Fruit fly (Drosophila melanogaster) whole organism, embryonic: ENCODE results near the gene fliI.

Source experiments
- Aef1 ChIP-seq: fragments of 200-800 bp; sonication (Bioruptor generic); IDR thresholded peaks from 3 replicates; pipeline ENCODE4 v1.3.6; 2022; ENCODE audit warnings: missing biosample characterization, missing genetic modification characterization
- B-H2 ChIP-seq: fragments of 200-800 bp; sonication (Bioruptor generic); optimal IDR thresholded peaks from 2 replicates; lab custom pipeline; 2018; ENCODE audit warnings: missing biosample characterization, mild to moderate bottlenecking, missing genetic modification characterization
- Bgb ChIP-seq: fragments of 200-800 bp; sonication (Bioruptor generic); IDR thresholded peaks from 2 replicates; pipeline ENCODE4 v1.3.6; 2022; ENCODE audit warnings: missing biosample characterization, missing genetic modification characterization; ENCODE audit not compliant: partially characterized antibody
- CG1233 ChIP-seq: fragments of 200-800 bp; sonication (Bioruptor generic); optimal IDR thresholded peaks from 4 replicates; lab custom pipeline; 2018; ENCODE audit warnings: missing biosample characterization, mild to moderate bottlenecking, missing genetic modification characterization
- CG12659 ChIP-seq: fragments of 200-800 bp; sonication (Bioruptor generic); optimal IDR thresholded peaks from 3 replicates; lab custom pipeline; 2017; ENCODE audit warnings: mild to moderate bottlenecking, missing biosample characterization, missing genetic modification reagents, missing genetic modification characterization
- CG13624 ChIP-seq: fragments of 200-800 bp; sonication (Bioruptor generic); optimal IDR thresholded peaks from 2 replicates; lab custom pipeline; 2016; ENCODE audit warnings: missing biosample characterization, missing genetic modification characterization
- CG15073 ChIP-seq: fragments of 200-800 bp; sonication (Bioruptor generic); optimal IDR thresholded peaks from 2 replicates; lab custom pipeline; 2016; ENCODE audit warnings: missing biosample characterization, missing genetic modification characterization
- CG15696 ChIP-seq: fragments of 200-800 bp; sonication (Bioruptor generic); optimal IDR thresholded peaks from 2 replicates; lab custom pipeline; 2019; ENCODE audit warnings: missing biosample characterization, mild to moderate bottlenecking, missing genetic modification characterization, moderate library complexity
- CG1603 ChIP-seq: fragments of 200-800 bp; sonication (Bioruptor generic); optimal IDR thresholded peaks from 2 replicates; lab custom pipeline; 2019; ENCODE audit warnings: missing biosample characterization, mild to moderate bottlenecking, missing genetic modification characterization, moderate library complexity
- CG16813 ChIP-seq: fragments of 200-800 bp; sonication (Bioruptor generic); IDR thresholded peaks from 3 replicates; pipeline ENCODE4 v1.3.6; 2022; ENCODE audit warnings: missing biosample characterization, missing genetic modification characterization; ENCODE audit not compliant: partially characterized antibody
- CG17186 ChIP-seq: fragments of 200-800 bp; sonication (Bioruptor generic); optimal IDR thresholded peaks from 3 replicates; lab custom pipeline; 2017; ENCODE audit warnings: missing biosample characterization, missing genetic modification reagents, missing genetic modification characterization
- CG17612 ChIP-seq: fragments of 200-800 bp; sonication (Bioruptor generic); IDR thresholded peaks from 2 replicates; pipeline ENCODE4 v1.3.6; 2022; ENCODE audit warnings: missing biosample characterization, missing genetic modification characterization
- CG17912 ChIP-seq: fragments of 200-800 bp; sonication (Bioruptor generic); optimal IDR thresholded peaks from 2 replicates; lab custom pipeline; 2018; ENCODE audit warnings: missing biosample characterization, mild to moderate bottlenecking, missing genetic modification characterization
- CG30020 ChIP-seq: fragments of 200-800 bp; optimal IDR thresholded peaks from 2 replicates; lab custom pipeline; 2019; ENCODE audit warnings: missing biosample characterization, mild to moderate bottlenecking, missing genetic modification characterization, moderate library complexity
- CG33213 ChIP-seq: fragments of 200-800 bp; sonication (Bioruptor generic); optimal IDR thresholded peaks from 3 replicates; lab custom pipeline; 2016; ENCODE audit warnings: missing biosample characterization, missing genetic modification characterization
- CG34224 ChIP-seq: fragments of 200-800 bp; sonication (Bioruptor generic); IDR thresholded peaks from 3 replicates; pipeline ENCODE4 v1.3.6; 2022; ENCODE audit warnings: missing biosample characterization, missing genetic modification characterization; ENCODE audit not compliant: partially characterized antibody
- CG4617 ChIP-seq: fragments of 200-800 bp; sonication (Bioruptor generic); optimal IDR thresholded peaks from 3 replicates; lab custom pipeline; 2016; ENCODE audit warnings: missing biosample characterization, missing genetic modification characterization, borderline replicate concordance
- CG4820 ChIP-seq: fragments of 200-800 bp; sonication (Bioruptor generic); optimal IDR thresholded peaks from 3 replicates; lab custom pipeline; 2016; ENCODE audit warnings: missing biosample characterization, missing genetic modification characterization
- CG8290 ChIP-seq, 3 experiments: fragments of 200-800 bp; sonication (Bioruptor generic); optimal IDR thresholded peaks; 2 replicates each; lab custom pipeline; 2016 to 2019; ENCODE audit warnings: missing biosample characterization in 3 of 3, missing genetic modification characterization in 3 of 3, mild to moderate bottlenecking in 2 of 3, moderate library complexity in 1 of 3
- CG8359 ChIP-seq: fragments of 200-800 bp; sonication (Bioruptor generic); optimal IDR thresholded peaks from 2 replicates; lab custom pipeline; 2017; ENCODE audit warnings: missing biosample characterization, mild to moderate bottlenecking, missing genetic modification characterization, borderline replicate concordance
- CHES-1-like ChIP-seq: fragments of 200-800 bp; sonication (Bioruptor generic); optimal IDR thresholded peaks from 2 replicates; lab custom pipeline; 2016; ENCODE audit warnings: missing biosample characterization, missing genetic modification characterization
- CoRest ChIP-seq: fragments of 200-800 bp; sonication (Bioruptor generic); optimal IDR thresholded peaks from 3 replicates; lab custom pipeline; 2018; ENCODE audit warnings: missing biosample characterization, mild to moderate bottlenecking, missing genetic modification characterization, moderate library complexity
- CrebB ChIP-seq: fragments of 200-800 bp; sonication (Bioruptor generic); optimal IDR thresholded peaks from 3 replicates; lab custom pipeline; 2018; ENCODE audit warnings: missing biosample characterization, mild to moderate bottlenecking, missing genetic modification characterization
- Dp ChIP-seq: fragments of 200-800 bp; sonication (Bioruptor generic); optimal IDR thresholded peaks from 2 replicates; lab custom pipeline; 2018; ENCODE audit warnings: missing biosample characterization, mild to moderate bottlenecking, missing genetic modification characterization, moderate library complexity
- E2f2 ChIP-seq: fragments of 200-800 bp; sonication (Bioruptor generic); IDR thresholded peaks from 2 replicates; pipeline ENCODE4 v1.3.6; 2022; ENCODE audit warnings: missing biosample characterization, missing genetic modification characterization
- Ets97D ChIP-seq: fragments of 200-800 bp; sonication (Bioruptor generic); optimal IDR thresholded peaks from 3 replicates; lab custom pipeline; 2016; ENCODE audit warnings: missing biosample characterization, missing genetic modification characterization
- HLH3B ChIP-seq: fragments of 200-800 bp; sonication (Bioruptor generic); IDR thresholded peaks from 2 replicates; pipeline ENCODE4 v1.3.6; 2022; ENCODE audit warnings: missing biosample characterization, missing genetic modification characterization
- HmgZ ChIP-seq: fragments of 200-800 bp; sonication (Bioruptor generic); optimal IDR thresholded peaks from 2 replicates; lab custom pipeline; 2018; ENCODE audit warnings: missing biosample characterization, mild to moderate bottlenecking, missing genetic modification characterization
- MBD-R2 ChIP-seq: fragments of 200-800 bp; sonication (Bioruptor generic); IDR thresholded peaks from 2 replicates; pipeline ENCODE4 v1.3.6; 2022; ENCODE audit warnings: missing biosample characterization, missing genetic modification characterization
- MESR4 ChIP-seq: fragments of 200-800 bp; sonication (Bioruptor generic); optimal IDR thresholded peaks from 2 replicates; lab custom pipeline; 2018; ENCODE audit warnings: missing biosample characterization, mild to moderate bottlenecking, missing genetic modification characterization, moderate library complexity
- Myb ChIP-seq: fragments of 200-800 bp; sonication (Bioruptor generic); optimal IDR thresholded peaks from 2 replicates; lab custom pipeline; 2016; ENCODE audit warnings: missing biosample characterization, missing genetic modification characterization
- Scr ChIP-seq: fragments of 200-800 bp; sonication (Bioruptor generic); IDR thresholded peaks from 2 replicates; pipeline ENCODE4 v1.3.6; 2022; ENCODE audit warnings: missing biosample characterization, missing genetic modification characterization; ENCODE audit not compliant: partially characterized antibody
- Sry-β ChIP-seq: fragments of 200-800 bp; sonication (Bioruptor generic); optimal IDR thresholded peaks from 2 replicates; lab custom pipeline; 2018; ENCODE audit warnings: missing biosample characterization, mild to moderate bottlenecking, missing genetic modification characterization, moderate library complexity
- Trl ChIP-seq, 3 experiments: fragments of >200 bp in 2 of 3; fragments of 200-800 bp in 1 of 3; sonication (Bioruptor generic) in 1 of 3; optimal IDR thresholded peaks; 2 replicates in 1 of 3; 3 replicates in 2 of 3; lab custom pipeline; 2016 to 2017; ENCODE audit warnings: missing biosample characterization in 1 of 3, missing genetic modification characterization in 1 of 3
- amos ChIP-seq: fragments of 200-800 bp; sonication (Bioruptor generic); IDR thresholded peaks from 2 replicates; pipeline ENCODE4 v1.3.6; 2022; ENCODE audit warnings: missing biosample characterization, missing genetic modification characterization; ENCODE audit not compliant: partially characterized antibody
- bowl ChIP-seq: fragments of 200-800 bp; sonication (Bioruptor generic); IDR thresholded peaks from 2 replicates; pipeline ENCODE4 v1.3.6; 2022; ENCODE audit warnings: missing biosample characterization, missing genetic modification characterization
- hbn ChIP-seq: fragments of 200-800 bp; sonication (Bioruptor generic); IDR thresholded peaks from 2 replicates; pipeline ENCODE4 v1.3.6; 2022; ENCODE audit warnings: missing biosample characterization, missing genetic modification characterization; ENCODE audit not compliant: partially characterized antibody
- inv ChIP-seq: fragments of 200-800 bp; sonication (Bioruptor generic); IDR thresholded peaks from 2 replicates; pipeline ENCODE4 v1.3.6; 2022; ENCODE audit warnings: missing biosample characterization, missing genetic modification characterization; ENCODE audit not compliant: partially characterized antibody
- knrl ChIP-seq: fragments of 200-800 bp; sonication (Bioruptor generic); IDR thresholded peaks from 3 replicates; pipeline ENCODE4 v1.3.6; 2022; ENCODE audit warnings: missing biosample characterization, missing genetic modification characterization; ENCODE audit not compliant: partially characterized antibody
- lbe ChIP-seq: fragments of 200-800 bp; sonication (Bioruptor generic); optimal IDR thresholded peaks from 2 replicates; lab custom pipeline; 2016; ENCODE audit warnings: missing biosample characterization, mild to moderate bottlenecking, missing genetic modification characterization
- nerfin-2 ChIP-seq: fragments of 200-800 bp; sonication (Bioruptor generic); IDR thresholded peaks from 2 replicates; pipeline ENCODE4 v1.3.6; 2022; ENCODE audit warnings: missing biosample characterization, missing genetic modification characterization; ENCODE audit not compliant: partially characterized antibody
- nmo ChIP-seq: fragments of 200-800 bp; sonication (Bioruptor generic); optimal IDR thresholded peaks from 2 replicates; lab custom pipeline; 2018; ENCODE audit warnings: missing biosample characterization, mild to moderate bottlenecking, missing genetic modification characterization, moderate library complexity
- odd ChIP-seq: fragments of 200-800 bp; sonication (Bioruptor generic); optimal IDR thresholded peaks from 2 replicates; lab custom pipeline; 2017; ENCODE audit warnings: missing biosample characterization, mild to moderate bottlenecking, missing genetic modification characterization
- pzg ChIP-seq: fragments of 200-800 bp; sonication (Bioruptor generic); optimal IDR thresholded peaks from 3 replicates; lab custom pipeline; 2018; ENCODE audit warnings: missing biosample characterization, mild to moderate bottlenecking, missing genetic modification characterization, moderate library complexity
- sens ChIP-seq: fragments of 200-800 bp; sonication (Bioruptor generic); peaks from one replicate; lab custom pipeline; 2016; ENCODE audit warnings: missing biosample characterization, missing genetic modification characterization
- ssp ChIP-seq: fragments of 200-800 bp; sonication (Bioruptor generic); IDR thresholded peaks from 2 replicates; pipeline ENCODE4 v1.3.6; 2022; ENCODE audit warnings: missing biosample characterization, missing genetic modification characterization
- tap ChIP-seq: fragments of 200-800 bp; optimal IDR thresholded peaks from 3 replicates; lab custom pipeline; 2019; ENCODE audit warnings: missing biosample characterization, mild to moderate bottlenecking, missing genetic modification characterization, moderate library complexity
- vnd ChIP-seq: fragments of 200-800 bp; sonication (Bioruptor generic); IDR thresholded peaks from 3 replicates; pipeline ENCODE4 v1.3.6; 2022; ENCODE audit warnings: missing biosample characterization, missing genetic modification characterization; ENCODE audit not compliant: partially characterized antibody

The fliI gene

dm6 chrX:21315852-21316251 lies 23.7 kb upstream of the fliI start, which contains the start of gene Rpt6 (continued):
- TF ChIP-seq hbn (GFP tag; lab: Robert Waterston, UW) = peak; percentile 47; the same call in 1 of the 2 replicates
- no peak for TF ChIP-seq ssp
- TF ChIP-seq MBD-R2 (GFP tag; lab: Robert Waterston, UW) = peak; percentile 65
- TF ChIP-seq B-H2 (GFP tag; lab: Kevin White, UChicago) = peak; percentile 18
- TF ChIP-seq bowl (GFP tag; lab: Robert Waterston, UW) = no peak
- peak; percentile 66 for TF ChIP-seq Sry-β (GFP tag; lab: Kevin White, UChicago)
- no peak for TF ChIP-seq CG8290 (GFP tag; optimal IDR thresholded peaks at IDR 0.05; lab: Kevin White, UChicago)
- peak in 1 of 2 experiments; percentile 64 for TF ChIP-seq CG8290 (tag; optimal IDR thresholded peaks at IDR 0.05; lab: Kevin White, UChicago)
- TF ChIP-seq amos (GFP tag; lab: Robert Waterston, UW) = peak; percentile 81
- peak; percentile 14 for TF ChIP-seq CHES-1-like (GFP tag; lab: Kevin White, UChicago)
- peak; percentile 60 for TF ChIP-seq Dp (GFP tag; lab: Kevin White, UChicago)
- TF ChIP-seq vnd = peak; percentile 68
- peak; percentile 2 for TF ChIP-seq lbe (GFP tag; lab: Kevin White, UChicago)
- peak; percentile 39 for TF ChIP-seq CG12659
- TF ChIP-seq HmgZ (tag; lab: Kevin White, UChicago) = peak; percentile 17
- peak; percentile 69 for TF ChIP-seq CG16813
- TF ChIP-seq Ets97D (GFP tag; lab: Kevin White, UChicago) = peak; percentile 39
- no peak for TF ChIP-seq CG15073 (GFP tag; lab: Kevin White, UChicago)
- TF ChIP-seq CG34224 (GFP tag; lab: Robert Waterston, UW) = peak; percentile 60
- peak; percentile 31 for TF ChIP-seq nmo
- TF ChIP-seq CG4820 (GFP tag; lab: Kevin White, UChicago) = peak; percentile 76
- no peak for TF ChIP-seq Aef1
- TF ChIP-seq nerfin-2 (GFP tag; lab: Robert Waterston, UW) = peak; percentile 59; the same call in 1 of the 2 replicates
- TF ChIP-seq Bgb (GFP tag; lab: Robert Waterston, UW) = peak; percentile 81
- no peak for TF ChIP-seq CG17186
- no peak for TF ChIP-seq CG1233 (GFP tag; lab: Kevin White, UChicago)
- TF ChIP-seq CoRest (tag; lab: Kevin White, UChicago) = peak; percentile 13
- no peak for TF ChIP-seq CrebB (tag; lab: Kevin White, UChicago)
- TF ChIP-seq HLH3B (GFP tag; lab: Robert Waterston, UW) = no peak
- peak; percentile 73 for TF ChIP-seq knrl (GFP tag; lab: Robert Waterston, UW)
- peak; percentile 64 for TF ChIP-seq sens (GFP tag; lab: Kevin White, UChicago)
- TF ChIP-seq CG15696 (tag; lab: Kevin White, UChicago) = no peak
- TF ChIP-seq CG13624 (GFP tag; lab: Kevin White, UChicago) = peak; percentile 10
- peak; percentile 36 for TF ChIP-seq CG4617 (GFP tag; lab: Kevin White, UChicago)
- TF ChIP-seq Myb = peak; percentile 75
- peak; percentile 69 for TF ChIP-seq E2f2 (GFP tag; lab: Robert Waterston, UW)
- TF ChIP-seq CG30020 (tag; lab: Kevin White, UChicago) = peak; percentile 10
- no peak for TF ChIP-seq Trl (optimal IDR thresholded peaks at IDR 0.05; lab: Kevin White, UChicago)
- TF ChIP-seq Trl (GFP tag; optimal IDR thresholded peaks at IDR 0.05; lab: Kevin White, UChicago) = no peak
- TF ChIP-seq CG33213 = peak; percentile 20
- no peak for TF ChIP-seq CG17612 (GFP tag; lab: Robert Waterston, UW)
- TF ChIP-seq tap (tag; lab: Kevin White, UChicago) = no peak
- TF ChIP-seq pzg = peak; percentile 80
- TF ChIP-seq CG1603 (tag; lab: Kevin White, UChicago) = peak; percentile 64
- no peak for TF ChIP-seq CG17912 (GFP tag; lab: Kevin White, UChicago)
- no peak for TF ChIP-seq odd (GFP tag; lab: Kevin White, UChicago)
- no peak for TF ChIP-seq CG8359 (GFP tag; lab: Kevin White, UChicago)
- peak; percentile 84 for TF ChIP-seq MESR4 (GFP tag; lab: Kevin White, UChicago)
- peak; percentile 73 for TF ChIP-seq Scr (GFP tag; lab: Robert Waterston, UW)
- TF ChIP-seq inv (GFP tag; lab: Robert Waterston, UW) = peak; percentile 67
